Worm (Caenorhabditis elegans): ENCODE measurements around the gene sre-47.

ce11 chrII:13981819-13982218, 2.6 kb downstream of the sre-47 start:
- no peak for TF ChIP-seq tab-1 (GFP tag; IDR thresholded peaks at IDR 0.05)
- no peak for TF ChIP-seq cog-1 (tag; optimal IDR thresholded peaks at IDR 0.05)
- no peak for TF ChIP-seq ref-1 (GFP tag; conservative IDR thresholded peaks at IDR 0.05)
- no peak for TF ChIP-seq med-1 (GFP tag; optimal IDR thresholded peaks at IDR 0.05; ENCODE audit: insufficient read depth)
- TF ChIP-seq ztf-29 (GFP tag; IDR thresholded peaks at IDR 0.05) = no peak

Measured in whole organism, midembryonic.